Fruit fly (Drosophila melanogaster) whole organism, embryonic: ENCODE measurements around the gene KP78b.
A peak's percentile ranks its signal among the peaks of the same experiment; 100 is the strongest.

Source experiments
- Antp ChIP-seq: fragments of 200-800 bp; sonication (Bioruptor generic); optimal IDR thresholded peaks from 3 replicates; lab custom pipeline; 2016; ENCODE audit warnings: missing biosample characterization, missing genetic modification characterization
- Asciz ChIP-seq: fragments of 200-800 bp; sonication (Bioruptor generic); optimal IDR thresholded peaks from 2 replicates; lab custom pipeline; 2017; ENCODE audit warnings: missing biosample characterization, mild to moderate bottlenecking, missing genetic modification characterization, missing genetic modification reagents
- B-H1 ChIP-seq: fragments of 200-800 bp; sonication (Bioruptor generic); IDR thresholded peaks from 3 replicates; pipeline ENCODE4 v1.3.6; 2022; ENCODE audit warnings: missing biosample characterization, missing genetic modification characterization
- CG11696 ChIP-seq: fragments of 200-800 bp; sonication (Bioruptor generic); IDR thresholded peaks from 2 replicates; pipeline ENCODE4 v1.3.6; 2022; ENCODE audit warnings: missing biosample characterization, missing genetic modification characterization
- CG14667 ChIP-seq: fragments of 200-800 bp; sonication (Bioruptor generic); IDR thresholded peaks from 2 replicates; pipeline ENCODE4 v1.3.6; 2022; ENCODE audit warnings: missing biosample characterization, missing genetic modification characterization
- CG14860 ChIP-seq: fragments of 200-800 bp; sonication (Bioruptor generic); IDR thresholded peaks from 3 replicates; pipeline ENCODE4 v1.3.6; 2022; ENCODE audit warnings: missing biosample characterization, missing genetic modification characterization; ENCODE audit not compliant: partially characterized antibody
- CG16779 ChIP-seq: fragments of 200-800 bp; sonication (Bioruptor generic); IDR thresholded peaks from 2 replicates; pipeline ENCODE4 v1.3.6; 2022; ENCODE audit warnings: missing biosample characterization, missing genetic modification characterization
- CG1832 ChIP-seq: fragments of 200-800 bp; sonication (Bioruptor generic); optimal IDR thresholded peaks from 2 replicates; lab custom pipeline; 2017; ENCODE audit warnings: missing biosample characterization, mild to moderate bottlenecking, missing genetic modification characterization, inconsistent platforms
- CG2120 ChIP-seq: fragments of 200-800 bp; sonication (Bioruptor generic); optimal IDR thresholded peaks from 3 replicates; lab custom pipeline; 2016; ENCODE audit warnings: missing biosample characterization, missing genetic modification characterization
- CG2199 ChIP-seq: fragments of 200-800 bp; sonication (Bioruptor generic); IDR thresholded peaks from 3 replicates; pipeline ENCODE4 v1.3.6; 2022; ENCODE audit warnings: missing biosample characterization, missing genetic modification characterization
- CG3065 ChIP-seq: fragments of 200-800 bp; sonication (Bioruptor generic); optimal IDR thresholded peaks from 2 replicates; lab custom pipeline; 2016; ENCODE audit warnings: missing biosample characterization, missing genetic modification characterization
- CG33557 ChIP-seq: fragments of 200-800 bp; sonication (Bioruptor generic); optimal IDR thresholded peaks from 2 replicates; lab custom pipeline; 2019; ENCODE audit warnings: missing biosample characterization, mild to moderate bottlenecking, missing genetic modification characterization, moderate library complexity
- CG3838 ChIP-seq: fragments of 200-800 bp; sonication (Bioruptor generic); optimal IDR thresholded peaks from 3 replicates; lab custom pipeline; 2016; ENCODE audit warnings: missing biosample characterization, missing genetic modification characterization
- CG7372 ChIP-seq: fragments of 200-800 bp; sonication (Bioruptor generic); IDR thresholded peaks from 2 replicates; pipeline ENCODE4 v1.3.6; 2022; ENCODE audit warnings: missing biosample characterization, missing genetic modification characterization
- CG9876 ChIP-seq: fragments of 200-800 bp; sonication (Bioruptor generic); optimal IDR thresholded peaks from 2 replicates; lab custom pipeline; 2016; ENCODE audit warnings: missing biosample characterization, missing genetic modification characterization
- Dref ChIP-seq: fragments of 200-800 bp; sonication (Bioruptor generic); IDR thresholded peaks from 2 replicates; pipeline ENCODE4 v1.3.6; 2022; ENCODE audit warnings: missing biosample characterization, missing genetic modification characterization
- Gsc ChIP-seq: fragments of 200-800 bp; sonication (Bioruptor generic); IDR thresholded peaks from 2 replicates; pipeline ENCODE4 v1.3.6; 2022; ENCODE audit warnings: missing biosample characterization, missing genetic modification characterization
- Gug ChIP-seq: fragments of 200-800 bp; sonication (Bioruptor generic); IDR thresholded peaks from 4 replicates; pipeline ENCODE4 v1.3.6; 2022; ENCODE audit warnings: missing biosample characterization, missing genetic modification characterization
- HLH3B ChIP-seq: fragments of 200-800 bp; sonication (Bioruptor generic); IDR thresholded peaks from 2 replicates; pipeline ENCODE4 v1.3.6; 2022; ENCODE audit warnings: missing biosample characterization, missing genetic modification characterization
- Hr39 ChIP-seq: fragments of >200 bp; optimal IDR thresholded peaks from 2 replicates; lab custom pipeline; 2017
- Jarid2 ChIP-seq: fragments of 200-800 bp; sonication (Bioruptor generic); optimal IDR thresholded peaks from 3 replicates; lab custom pipeline; 2017; ENCODE audit warnings: mild to moderate bottlenecking, missing biosample characterization, missing genetic modification reagents, missing genetic modification characterization
- Kr ChIP-seq: fragments of 200-800 bp; sonication (Bioruptor generic); optimal IDR thresholded peaks from 2 replicates; lab custom pipeline; 2017; ENCODE audit warnings: missing biosample characterization, mild to moderate bottlenecking, missing genetic modification characterization
- Lhr ChIP-seq: fragments of 200-800 bp; sonication (Bioruptor generic); optimal IDR thresholded peaks from 3 replicates; lab custom pipeline; 2017; ENCODE audit warnings: mild to moderate bottlenecking, missing biosample characterization, missing genetic modification reagents, missing genetic modification characterization
- Mad ChIP-seq: fragments of 200-800 bp; sonication (Bioruptor generic); optimal IDR thresholded peaks from 2 replicates; lab custom pipeline; 2016; ENCODE audit warnings: missing biosample characterization, missing genetic modification characterization
- NC2β ChIP-seq: fragments of 200-800 bp; sonication (Bioruptor generic); optimal IDR thresholded peaks from 2 replicates; lab custom pipeline; 2016; ENCODE audit warnings: missing biosample characterization, missing genetic modification characterization
- PHDP ChIP-seq: fragments of 200-800 bp; sonication (Bioruptor generic); optimal IDR thresholded peaks from 3 replicates; lab custom pipeline; 2018; ENCODE audit warnings: missing biosample characterization, mild to moderate bottlenecking, missing genetic modification characterization, moderate library complexity
- Ravus ChIP-seq: fragments of 200-800 bp; sonication (Bioruptor generic); IDR thresholded peaks from 2 replicates; pipeline ENCODE4 v1.3.6; 2022; ENCODE audit warnings: missing biosample characterization, missing genetic modification characterization
- aop ChIP-seq: fragments of 200-800 bp; sonication (Bioruptor generic); IDR thresholded peaks from 2 replicates; pipeline ENCODE4 v1.3.6; 2022; ENCODE audit warnings: missing biosample characterization, missing genetic modification characterization
- ash1 ChIP-seq: fragments of 200-800 bp; sonication (Bioruptor generic); optimal IDR thresholded peaks from 2 replicates; lab custom pipeline; 2018; ENCODE audit warnings: missing biosample characterization, mild to moderate bottlenecking, missing genetic modification characterization
- bab2 ChIP-seq: fragments of 200-800 bp; sonication (Bioruptor generic); optimal IDR thresholded peaks from 2 replicates; lab custom pipeline; 2016; ENCODE audit warnings: missing biosample characterization, missing genetic modification characterization
- cg ChIP-seq: fragments of 200-800 bp; sonication (Bioruptor generic); optimal IDR thresholded peaks from 3 replicates; lab custom pipeline; 2019; ENCODE audit warnings: missing biosample characterization, mild to moderate bottlenecking, missing genetic modification characterization, moderate library complexity
- chif ChIP-seq, 2 experiments: fragments of 200-800 bp; sonication (Bioruptor generic); optimal IDR thresholded peaks; 3 replicates each; lab custom pipeline; 2016; ENCODE audit warnings: missing biosample characterization in 2 of 2, missing genetic modification characterization in 2 of 2
- danr ChIP-seq: fragments of 200-800 bp; sonication (Bioruptor generic); IDR thresholded peaks from 2 replicates; pipeline ENCODE4 v1.3.6; 2022; ENCODE audit warnings: missing biosample characterization, missing genetic modification characterization
- eyg ChIP-seq: fragments of 200-800 bp; sonication (Bioruptor generic); optimal IDR thresholded peaks from 3 replicates; lab custom pipeline; 2016; ENCODE audit warnings: missing biosample characterization, missing genetic modification characterization
- fd102C ChIP-seq: fragments of 200-800 bp; sonication (Bioruptor generic); optimal IDR thresholded peaks from 2 replicates; lab custom pipeline; 2018; ENCODE audit warnings: missing biosample characterization, mild to moderate bottlenecking, missing genetic modification characterization, moderate library complexity
- grau ChIP-seq: fragments of 200-800 bp; optimal IDR thresholded peaks from 3 replicates; lab custom pipeline; 2019; ENCODE audit warnings: missing biosample characterization, mild to moderate bottlenecking, missing genetic modification characterization, moderate library complexity
- gsb-n ChIP-seq: fragments of 200-800 bp; sonication (Bioruptor generic); optimal IDR thresholded peaks from 3 replicates; lab custom pipeline; 2018; ENCODE audit warnings: missing biosample characterization, mild to moderate bottlenecking, missing genetic modification characterization
- hb ChIP-seq: fragments of 200-800 bp; sonication (Bioruptor generic); IDR thresholded peaks from 3 replicates; pipeline ENCODE4 v1.3.6; 2022; ENCODE audit warnings: missing biosample characterization, missing genetic modification characterization; ENCODE audit not compliant: partially characterized antibody
- inv ChIP-seq: fragments of 200-800 bp; sonication (Bioruptor generic); IDR thresholded peaks from 2 replicates; pipeline ENCODE4 v1.3.6; 2022; ENCODE audit warnings: missing biosample characterization, missing genetic modification characterization; ENCODE audit not compliant: partially characterized antibody
- jing ChIP-seq: fragments of 200-800 bp; sonication (Bioruptor generic); optimal IDR thresholded peaks from 2 replicates; lab custom pipeline; 2018; ENCODE audit warnings: missing biosample characterization, mild to moderate bottlenecking, missing genetic modification characterization
- jumu ChIP-seq: fragments of 200-800 bp; sonication (Bioruptor generic); optimal IDR thresholded peaks from 3 replicates; lab custom pipeline; 2016; ENCODE audit warnings: missing biosample characterization, missing genetic modification characterization
- kah ChIP-seq: fragments of 200-800 bp; sonication (Bioruptor generic); optimal IDR thresholded peaks from 2 replicates; lab custom pipeline; 2018; ENCODE audit warnings: missing biosample characterization, mild to moderate bottlenecking, missing genetic modification characterization
- ken ChIP-seq: fragments of 200-800 bp; sonication (Bioruptor generic); IDR thresholded peaks from 3 replicates; pipeline ENCODE4 v1.3.6; 2022; ENCODE audit warnings: missing biosample characterization, missing genetic modification characterization
- lov ChIP-seq, 2 experiments: fragments of 200-800 bp in 1 of 2; fragments of >200 bp in 1 of 2; sonication (Bioruptor generic) in 1 of 2; IDR thresholded peaks in 1 of 2; optimal IDR thresholded peaks in 1 of 2; 2 replicates in 1 of 2; 3 replicates in 1 of 2; pipeline versions ENCODE4 v1.3.6 to Lab custom; 2017 to 2022; ENCODE audit warnings: missing biosample characterization in 1 of 2, missing genetic modification characterization in 1 of 2
- schlank ChIP-seq: fragments of 200-800 bp; sonication (Bioruptor generic); optimal IDR thresholded peaks from 2 replicates; lab custom pipeline; 2018; ENCODE audit warnings: missing biosample characterization, mild to moderate bottlenecking, missing genetic modification characterization
- slou ChIP-seq: fragments of 200-800 bp; sonication (Bioruptor generic); optimal IDR thresholded peaks from 3 replicates; lab custom pipeline; 2016; ENCODE audit warnings: missing biosample characterization, missing genetic modification characterization
- sqz ChIP-seq: fragments of 200-800 bp; sonication (Bioruptor generic); optimal IDR thresholded peaks from 3 replicates; lab custom pipeline; 2018; ENCODE audit warnings: missing biosample characterization, mild to moderate bottlenecking, missing genetic modification characterization
- trem ChIP-seq: fragments of 200-800 bp; optimal IDR thresholded peaks from 3 replicates; lab custom pipeline; 2019; ENCODE audit warnings: missing biosample characterization, mild to moderate bottlenecking, missing genetic modification characterization, moderate library complexity
- tx ChIP-seq: fragments of 200-800 bp; sonication (Bioruptor generic); optimal IDR thresholded peaks from 2 replicates; lab custom pipeline; 2016; ENCODE audit warnings: missing biosample characterization, missing genetic modification characterization
- vvl ChIP-seq: fragments of 200-800 bp; sonication (Bioruptor generic); IDR thresholded peaks from 2 replicates; pipeline ENCODE4 v1.3.6; 2022; ENCODE audit warnings: missing biosample characterization, missing genetic modification characterization
- zfh1 ChIP-seq: fragments of 200-800 bp; sonication (Bioruptor generic); IDR thresholded peaks from 3 replicates; pipeline ENCODE4 v1.3.6; 2022; ENCODE audit warnings: missing biosample characterization, missing genetic modification characterization

Gene KP78b

dm6 chr3R:11392805-11393204 is 39.9 kb upstream of the KP78b start (continued):
- TF ChIP-seq B-H1 (GFP tag; lab: Robert Waterston, UW), result 0 out of 3 replicates have a peak, but pooled peaks have one; percentile 31
- peak; percentile 57; the same call in 2 of the 4 replicates for TF ChIP-seq Gug (GFP tag; lab: Robert Waterston, UW)
- TF ChIP-seq jing, result peak; percentile 42
- no peak for TF ChIP-seq CG14860 (GFP tag; lab: Robert Waterston, UW)
- peak; percentile 65 for TF ChIP-seq Asciz
- TF ChIP-seq CG33557 (GFP tag; lab: Kevin White, UChicago), result peak; percentile 86
- no peak for TF ChIP-seq NC2β (GFP tag; lab: Kevin White, UChicago)
- TF ChIP-seq CG2199, result 0 out of 3 replicates have a peak, but pooled peaks have one; percentile 21
- TF ChIP-seq CG11696 (GFP tag; lab: Robert Waterston, UW), result no peak
- TF ChIP-seq CG7372 (GFP tag; lab: Robert Waterston, UW), result no peak; the same call in none of the 2 replicates
- TF ChIP-seq bab2, result no peak
- TF ChIP-seq HLH3B (GFP tag; lab: Robert Waterston, UW), result peak; percentile 70; the same call in 1 of the 2 replicates
- TF ChIP-seq eyg, result peak; percentile 54
- TF ChIP-seq aop (GFP tag; lab: Robert Waterston, UW), result peak; percentile 28; the same call in 1 of the 2 replicates
- TF ChIP-seq gsb-n, result peak; percentile 61
- peak; percentile 42 for TF ChIP-seq Jarid2 (GFP tag; lab: Kevin White, UChicago)
- TF ChIP-seq hb (GFP tag; lab: Robert Waterston, UW), result no peak
- TF ChIP-seq ken (GFP tag; lab: Robert Waterston, UW), result peak; percentile 74; the same call in 1 of the 3 replicates
- no peak for TF ChIP-seq lov (optimal IDR thresholded peaks at IDR 0.05; lab: Kevin White, UChicago)
- TF ChIP-seq lov (GFP tag; IDR thresholded peaks at IDR 0.05; lab: Robert Waterston, UW), result peak; percentile 93
- TF ChIP-seq cg, result no peak
- TF ChIP-seq tx (GFP tag; lab: Kevin White, UChicago), result peak; percentile 2
- TF ChIP-seq CG3838 (GFP tag; lab: Kevin White, UChicago), result no peak
- TF ChIP-seq slou (GFP tag; lab: Kevin White, UChicago), result peak; percentile 36
- peak; percentile 86 for TF ChIP-seq Kr (GFP tag; lab: Kevin White, UChicago)
- TF ChIP-seq grau (tag; lab: Kevin White, UChicago), result no peak
- no peak for TF ChIP-seq Dref (GFP tag; lab: Robert Waterston, UW)
- TF ChIP-seq CG14667, result peak; percentile 44
- TF ChIP-seq Antp (GFP tag; lab: Kevin White, UChicago), result no peak
- TF ChIP-seq inv, result no peak
- no peak for TF ChIP-seq Ravus (GFP tag; lab: Robert Waterston, UW)
- no peak for TF ChIP-seq PHDP (tag; lab: Kevin White, UChicago)
- TF ChIP-seq sqz (GFP tag; lab: Kevin White, UChicago), result peak; percentile 72
- no peak for TF ChIP-seq vvl (GFP tag; lab: Robert Waterston, UW)
- no peak for TF ChIP-seq CG2120
- TF ChIP-seq zfh1 (GFP tag; lab: Robert Waterston, UW), result peak; percentile 92
- peak; percentile 33 to 75 for TF ChIP-seq chif (GFP tag; optimal IDR thresholded peaks at IDR 0.05; lab: Kevin White, UChicago)
- no peak for TF ChIP-seq ash1
- peak; percentile 49 for TF ChIP-seq kah (GFP tag; lab: Kevin White, UChicago)
- peak; percentile 27 for TF ChIP-seq CG1832 (GFP tag; lab: Kevin White, UChicago)
- TF ChIP-seq danr (GFP tag; lab: Robert Waterston, UW), result no peak
- TF ChIP-seq trem (tag; lab: Kevin White, UChicago), result peak; percentile 53
- peak; percentile 15 for TF ChIP-seq jumu (GFP tag; lab: Kevin White, UChicago)
- no peak for TF ChIP-seq Hr39
- peak; percentile 91 for TF ChIP-seq fd102C (GFP tag; lab: Kevin White, UChicago)
- no peak for TF ChIP-seq CG16779 (GFP tag; lab: Robert Waterston, UW)
- peak; percentile 69 for TF ChIP-seq CG9876 (GFP tag; lab: Kevin White, UChicago)
- peak; percentile 24 for TF ChIP-seq Mad (GFP tag; lab: Kevin White, UChicago)
- peak; percentile 47 for TF ChIP-seq schlank (tag; lab: Kevin White, UChicago)
- TF ChIP-seq CG3065 (GFP tag; lab: Kevin White, UChicago), result peak; percentile 51
- TF ChIP-seq Gsc (GFP tag; lab: Robert Waterston, UW), result 0 out of 2 replicates have a peak, but pooled peaks have one; percentile 19
- peak; percentile 62 for TF ChIP-seq Lhr
